Worm (Caenorhabditis elegans) whole organism, L4 larva: ENCODE data around the gene F38E11.6.

ENCODE experiments used
- T20F7.1 ChIP-seq: fragments of 200-800 bp; sonication (Bioruptor generic); optimal IDR thresholded peaks from 2 replicates; lab custom pipeline; 2018; ENCODE audit warnings: mild to moderate bottlenecking, missing genetic modification characterization, missing compliant biosample characterization
- T26A8.4 ChIP-seq: fragments of 200-800 bp; sonication (Bioruptor generic); IDR thresholded peaks from 2 replicates; pipeline ENCODE4 v1.3.6; 2022; ENCODE audit warnings: missing genetic modification characterization, missing compliant biosample characterization
- Y5F2A.4 ChIP-seq: fragments of 200-800 bp; sonication (Bioruptor generic); optimal IDR thresholded peaks from 2 replicates; lab custom pipeline; 2018; ENCODE audit warnings: mild to moderate bottlenecking, missing genetic modification characterization, missing compliant biosample characterization
- aha-1 ChIP-seq: fragments of 150-350 bp; peaks from one replicate; lab custom pipeline; 2014; ENCODE audit warnings: missing biosample characterization, missing genetic modification characterization
- ama-1 ChIP-seq: fragments of 150-350 bp; optimal IDR thresholded peaks from 2 replicates; lab custom pipeline; 2014; ENCODE audit warnings: inconsistent platforms, mixed read lengths
- ceh-20 ChIP-seq: fragments of 200-800 bp; sonication (Bioruptor generic); IDR thresholded peaks from 2 replicates; pipeline ENCODE4 v1.3.6; 2022; ENCODE audit warnings: missing genetic modification reagents, missing genetic modification characterization, missing compliant biosample characterization
- cey-2 ChIP-seq: sonication (generic microtip); optimal IDR thresholded peaks from 3 replicates; lab custom pipeline; 2017; ENCODE audit warnings: missing genetic modification characterization, mild to moderate bottlenecking, missing compliant biosample characterization, antibody characterized with exemption, borderline replicate concordance; ENCODE audit not compliant: insufficient read depth
- daf-16 ChIP-seq, 3 experiments: sonication (generic microtip); optimal IDR thresholded peaks; 2 replicates each; lab custom pipeline; 2016 to 2017; ENCODE audit warnings: missing genetic modification characterization in 3 of 3, missing genetic modification reagents in 3 of 3, mild to moderate bottlenecking in 2 of 3, missing compliant biosample characterization in 2 of 3, missing biosample characterization in 1 of 3, moderate library complexity in 1 of 3
- dmd-9 ChIP-seq: fragments of 200-800 bp; sonication (Bioruptor generic); IDR thresholded peaks from 2 replicates; pipeline ENCODE4 v1.3.6; 2022; ENCODE audit warnings: missing genetic modification reagents, missing genetic modification characterization, missing compliant biosample characterization
- dpl-1 ChIP-seq: fragments of 150-350 bp; optimal IDR thresholded peaks from 2 replicates; lab custom pipeline; 2014; ENCODE audit warnings: missing biosample characterization, missing genetic modification reagents, missing genetic modification characterization
- dve-1 ChIP-seq: sonication (generic microtip); optimal IDR thresholded peaks from 2 replicates; lab custom pipeline; 2017; ENCODE audit warnings: antibody characterized with exemption, mild to moderate bottlenecking, missing genetic modification characterization, missing compliant biosample characterization; ENCODE audit not compliant: insufficient read depth
- hif-1 ChIP-seq, 2 experiments: sonication (generic microtip); optimal IDR thresholded peaks; 2 replicates each; lab custom pipeline; 2016 to 2017; ENCODE audit warnings: missing compliant biosample characterization in 2 of 2, missing genetic modification characterization in 2 of 2, missing genetic modification reagents in 2 of 2, missing genotype in 2 of 2, mild to moderate bottlenecking in 1 of 2
- hlh-30 ChIP-seq: sonication (generic microtip); optimal IDR thresholded peaks from 2 replicates; lab custom pipeline; 2017; ENCODE audit warnings: antibody characterized with exemption, mild to moderate bottlenecking, missing genetic modification characterization, missing compliant biosample characterization; ENCODE audit not compliant: insufficient read depth
- hmg-1.1 ChIP-seq: fragments of 200-800 bp; sonication (Bioruptor generic); IDR thresholded peaks from 2 replicates; pipeline ENCODE4 v1.3.6; 2022; ENCODE audit warnings: missing genetic modification reagents, missing genetic modification characterization, missing compliant biosample characterization
- lin-13 ChIP-seq: fragments of 150-350 bp; optimal IDR thresholded peaks from 2 replicates; lab custom pipeline; 2014; ENCODE audit warnings: missing biosample characterization, missing genetic modification reagents, missing genetic modification characterization
- lin-15B ChIP-seq: fragments of 150-350 bp; sonication (generic microtip); optimal IDR thresholded peaks from 3 replicates; lab custom pipeline; 2014; ENCODE audit warnings: missing biosample characterization, missing genetic modification characterization
- mdl-1 ChIP-seq, 2 experiments: fragments of 150-350 bp in 1 of 2; sonication (generic microtip) in 1 of 2; optimal IDR thresholded peaks; 2 replicates each; lab custom pipeline; 2014 to 2017; ENCODE audit warnings: missing biosample characterization in 2 of 2, missing genetic modification characterization in 2 of 2
- mes-2 ChIP-seq: sonication (generic microtip); optimal IDR thresholded peaks from 2 replicates; lab custom pipeline; 2016; ENCODE audit warnings: missing genotype, mild to moderate bottlenecking, missing genetic modification characterization, missing compliant biosample characterization; ENCODE audit not compliant: poor library complexity, severe bottlenecking
- nhr-10 ChIP-seq: fragments of 150-350 bp; optimal IDR thresholded peaks from 2 replicates; lab custom pipeline; 2014; ENCODE audit warnings: missing biosample characterization, missing genetic modification characterization
- nhr-11 ChIP-seq: fragments of 150-350 bp; optimal IDR thresholded peaks from 2 replicates; lab custom pipeline; 2014; ENCODE audit warnings: missing biosample characterization, missing genetic modification characterization
- nhr-237 ChIP-seq: sonication (generic microtip); optimal IDR thresholded peaks from 2 replicates; lab custom pipeline; 2017; ENCODE audit warnings: missing biosample characterization, missing genetic modification characterization
- nhr-28 ChIP-seq: fragments of 150-350 bp; optimal IDR thresholded peaks from 2 replicates; lab custom pipeline; 2014; ENCODE audit warnings: missing biosample characterization, missing genetic modification characterization
- nhr-6 ChIP-seq: fragments of 150-350 bp; optimal IDR thresholded peaks from 2 replicates; lab custom pipeline; 2014; ENCODE audit warnings: missing biosample characterization, missing genetic modification characterization
- php-3 ChIP-seq: fragments of 200-800 bp; sonication (Bioruptor generic); IDR thresholded peaks from 2 replicates; pipeline ENCODE4 v1.3.6; 2022; ENCODE audit warnings: missing genetic modification reagents, missing genetic modification characterization, missing compliant biosample characterization
- rbr-2 ChIP-seq: sonication (generic microtip); optimal IDR thresholded peaks from 2 replicates; lab custom pipeline; 2016; ENCODE audit warnings: missing genotype, missing genetic modification characterization, missing compliant biosample characterization
- unc-39 ChIP-seq: sonication (generic microtip); optimal IDR thresholded peaks from 2 replicates; lab custom pipeline; 2017; ENCODE audit warnings: missing biosample characterization, missing genetic modification characterization
- unc-62 ChIP-seq, 3 experiments: fragments of 150-350 bp in 1 of 3; sonication (generic microtip); optimal IDR thresholded peaks in 2 of 3; peaks in 1 of 3; 1 replicate in 1 of 3; 2 replicates in 2 of 3; lab custom pipeline; 2014 to 2017; ENCODE audit warnings: missing biosample characterization in 3 of 3, missing genetic modification characterization in 3 of 3, missing genetic modification reagents in 3 of 3, missing genotype in 1 of 3
- zfp-2 ChIP-seq: sonication (generic microtip); optimal IDR thresholded peaks from 2 replicates; lab custom pipeline; 2016; ENCODE audit warnings: mild to moderate bottlenecking, missing genetic modification characterization, missing compliant biosample characterization
- zfp-3 ChIP-seq: fragments of 200-800 bp; sonication (Bioruptor generic); conservative IDR thresholded peaks from 2 replicates; pipeline ENCODE4 v1.3.6; 2022; ENCODE audit warnings: missing genetic modification reagents, missing genetic modification characterization, missing compliant biosample characterization

F38E11.6 gene

DNA sequence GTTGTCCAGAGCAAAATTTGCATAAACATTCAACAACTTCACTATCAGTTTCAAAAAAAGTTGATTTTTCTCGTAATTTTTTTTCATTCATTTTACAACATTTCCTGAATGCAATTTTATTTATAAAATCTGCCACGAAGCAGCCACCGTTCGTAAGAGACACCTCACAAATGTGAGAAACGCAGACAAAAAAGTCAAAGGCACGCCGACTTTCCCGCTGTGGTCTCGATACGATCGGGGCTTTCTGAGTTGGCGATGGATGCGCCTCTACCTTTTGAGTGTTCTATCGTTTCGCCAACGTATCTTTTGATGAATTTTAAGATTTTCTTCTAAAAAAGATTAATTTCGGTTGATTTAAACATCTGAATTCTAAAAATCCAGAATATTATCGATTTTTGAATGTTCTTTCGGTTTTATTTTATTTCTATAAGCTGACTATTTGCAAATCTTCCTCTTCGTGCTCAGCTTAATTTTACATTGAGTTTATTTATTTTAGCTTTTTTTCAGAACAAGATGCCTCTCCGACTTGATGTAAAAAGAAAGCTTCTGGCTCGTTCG is 8.0 kb downstream of the F38E11.6 start, which contains the start of gene copb-2:
Gene copb-2, plus strand, starts transcription at position 508 of the 558 bp plus-strand sequence.
- no peak for TF ChIP-seq lin-15B (tag; lab: Kevin White, UChicago)
- peak; percentile 52 for TF ChIP-seq hlh-30
- TF ChIP-seq dve-1 (tag; lab: Kevin White, UChicago) = peak; percentile 83
- peak; percentile 51 for TF ChIP-seq rbr-2 (tag; lab: Kevin White, UChicago)
- no peak for TF ChIP-seq php-3 (GFP tag; lab: Robert Waterston, UW)
- TF ChIP-seq T26A8.4 (GFP tag; lab: Robert Waterston, UW) = peak; percentile 36; the same call in 1 of the 2 replicates
- TF ChIP-seq cey-2 = no peak
- peak in 1 of 2 experiments; percentile 33 for TF ChIP-seq mdl-1 (tag; optimal IDR thresholded peaks at IDR 0.05; lab: Kevin White, UChicago)
- 0 out of 2 replicates have a peak, but pooled peaks have one; percentile 48 for TF ChIP-seq hmg-1.1 (GFP tag; lab: Robert Waterston, UW)
- no peak for TF ChIP-seq daf-16 (GFP tag; optimal IDR thresholded peaks at IDR 0.05; lab: Kevin White, UChicago)
- peak; percentile 34 for TF ChIP-seq daf-16 (tag; optimal IDR thresholded peaks at IDR 0.05; lab: Kevin White, UChicago)
- TF ChIP-seq nhr-28 (tag; lab: Kevin White, UChicago) = peak; percentile 30
- TF ChIP-seq nhr-6 (tag; lab: Kevin White, UChicago) = peak; percentile 61
- TF ChIP-seq mes-2 (tag; lab: Kevin White, UChicago) = peak; percentile 80
- peak; percentile 10 for TF ChIP-seq ama-1 (lab: Kevin White, UChicago)
- TF ChIP-seq nhr-237 (tag; lab: Kevin White, UChicago) = no peak
- peak; percentile 52 for TF ChIP-seq lin-13
- TF ChIP-seq dpl-1 = peak; percentile 58
- TF ChIP-seq Y5F2A.4 (GFP tag; lab: Kevin White, UChicago) = no peak
- TF ChIP-seq T20F7.1 (GFP tag; lab: Kevin White, UChicago) = peak; percentile 4

DNA sequence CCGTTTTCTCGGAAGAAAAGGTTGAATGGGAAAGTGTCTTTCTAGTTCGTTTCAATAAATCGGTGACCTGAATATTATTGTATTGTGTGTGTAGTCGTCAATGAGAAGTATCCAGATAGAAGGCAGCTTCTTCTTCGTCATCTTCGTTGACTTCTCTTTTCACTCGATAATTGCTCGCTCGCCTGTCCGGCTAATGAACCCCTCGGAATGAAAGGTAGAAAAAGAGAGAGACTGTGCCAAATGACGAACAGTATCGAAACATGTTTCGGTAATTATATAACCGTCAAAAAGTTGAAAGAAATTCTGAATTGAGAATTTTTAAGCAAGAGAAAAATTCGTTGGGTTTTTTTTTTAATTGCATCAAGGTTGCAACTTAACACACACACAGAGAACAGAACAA is 9.9 kb downstream of the F38E11.6 start, which contains the start of gene cutl-17:
Gene cutl-17, minus strand, starts transcription at position 101 of the 400 bp plus-strand sequence.
- TF ChIP-seq zfp-2 (no peak), unc-62 (GFP tag; optimal IDR thresholded peaks at IDR 0.05 in 1 of 2; lab: Kevin White, UChicago) (peak in 1 of 2 experiments; percentile 84), unc-62 (tag; optimal IDR thresholded peaks at IDR 0.05; lab: Kevin White, UChicago) (no peak)

- TF ChIP-seq aha-1 (tag; lab: Kevin White, UChicago) = peak; percentile 95
- no peak for TF ChIP-seq mdl-1 (tag; optimal IDR thresholded peaks at IDR 0.05; lab: Kevin White, UChicago)
These were observed 15.5 kb downstream of the F38E11.6 start for ce11 chrIV:9451816-9452215.

DNA sequence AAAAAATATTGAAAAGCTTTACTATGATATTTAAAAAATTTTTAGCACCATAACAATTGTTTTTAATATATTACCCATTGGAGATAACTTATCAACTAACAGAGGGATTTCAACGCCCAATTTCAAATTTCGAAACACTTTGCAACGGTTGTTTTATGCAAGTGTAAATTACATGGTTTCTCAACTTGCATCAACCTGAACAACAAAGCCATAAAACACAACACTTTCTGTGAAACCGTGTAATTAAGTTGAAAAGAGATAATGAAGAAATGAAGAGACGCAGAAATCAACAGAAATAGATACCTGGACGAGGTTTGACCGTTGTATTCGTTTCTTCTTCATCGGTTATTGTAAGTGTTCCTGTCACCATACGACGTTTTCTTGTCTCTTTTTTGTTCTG is 16.9 kb downstream of the F38E11.6 start, which contains the start of gene cpin-1:
Gene cpin-1, plus strand, starts transcription at position 301 of the 400 bp plus-strand sequence.
- TF ChIP-seq dmd-9 (no peak), nhr-10 (no peak), zfp-3 (GFP tag; lab: Robert Waterston, UW) (no peak)

- TF ChIP-seq hlh-30 (peak; percentile 48), nhr-11 (tag; lab: Kevin White, UChicago) (peak; percentile 54), unc-39 (tag; lab: Kevin White, UChicago) (no peak), daf-16 (GFP tag; optimal IDR thresholded peaks at IDR 0.05; lab: Kevin White, UChicago) (peak in 1 of 2 experiments; percentile 80), daf-16 (tag; optimal IDR thresholded peaks at IDR 0.05; lab: Kevin White, UChicago) (no peak)
These were observed 20.1 kb downstream of the F38E11.6 start, which contains the start of gene hsp-12.6 for ce11 chrIV:9447209-9447608. Gene hsp-12.6 (minus strand): TSS chrIV:9447228.

ce11 chrIV:9445407-9445806 is 21.9 kb downstream of the F38E11.6 start, which contains the start of gene hsp-12.3:
Gene hsp-12.3 (minus strand): TSS chrIV:9445507.
- TF ChIP-seq dpl-1 (no peak), hif-1 (tag; optimal IDR thresholded peaks at IDR 0.05; lab: Kevin White, UChicago) (peak in 1 of 2 experiments; percentile 1), ceh-20 (GFP tag; lab: Robert Waterston, UW) (no peak), zfp-2 (no peak)
